Fruit fly (Drosophila melanogaster): ENCODE measurements around the gene CG43077.

The CG43077 gene

DNA sequence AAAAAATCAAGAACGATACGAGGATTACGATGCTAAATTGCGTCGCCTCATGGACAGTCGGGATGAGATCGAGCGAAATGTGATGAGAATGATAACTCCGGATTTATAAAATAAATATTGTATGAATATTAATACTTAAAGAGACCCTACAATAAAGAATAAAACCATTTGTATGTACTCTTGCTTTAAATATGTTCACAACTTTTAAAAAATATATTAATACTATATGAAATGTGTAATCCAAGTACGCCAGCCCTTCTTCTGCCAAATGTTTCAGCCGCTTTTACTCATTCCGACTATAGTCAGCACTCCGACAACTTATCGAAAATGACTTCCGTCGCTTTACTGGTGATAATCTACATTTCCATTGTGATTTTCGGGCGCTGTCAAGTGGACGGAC is 45.1 kb downstream of the CG43077 start, which contains the start of gene CG43997:
Gene CG43997 (plus strand): TSS at position 301 of the 400 bp plus-strand sequence.
- TF ChIP-seq esn (GFP tag; optimal IDR thresholded peaks at IDR 0.05): no peak
- no peak for TF ChIP-seq CG6276 (GFP tag; optimal IDR thresholded peaks at IDR 0.05)
- no peak for TF ChIP-seq CG8119 (GFP tag; IDR thresholded peaks at IDR 0.05)
- TF ChIP-seq CG3032 (tag; optimal IDR thresholded peaks at IDR 0.05): no peak
- TF ChIP-seq CG11762 (GFP tag; optimal IDR thresholded peaks at IDR 0.05; ENCODE audit: insufficient read depth): no peak
- TF ChIP-seq CG4318 (GFP tag; optimal IDR thresholded peaks at IDR 0.05): no peak
- TF ChIP-seq CG8319 (GFP tag; optimal IDR thresholded peaks at IDR 0.05): no peak
- no peak for TF ChIP-seq dac (GFP tag; optimal IDR thresholded peaks at IDR 0.05)
- no peak for TF ChIP-seq achi (GFP tag; optimal IDR thresholded peaks at IDR 0.05)

- TF ChIP-seq CG8119 (GFP tag; IDR thresholded peaks at IDR 0.05) (no peak), CG4318 (GFP tag; optimal IDR thresholded peaks at IDR 0.05) (no peak), cyc (GFP tag; optimal IDR thresholded peaks at IDR 0.05) (no peak), CG6163 (GFP tag; IDR thresholded peaks at IDR 0.05) (no peak), CG7368 (GFP tag; optimal IDR thresholded peaks at IDR 0.05) (no peak), svp (GFP tag) (no peak), CG1621 (tag; optimal IDR thresholded peaks at IDR 0.05) (no peak), CG34406 (GFP tag; optimal IDR thresholded peaks at IDR 0.05) (no peak), CG32006 (GFP tag; optimal IDR thresholded peaks at IDR 0.05) (no peak), eg (GFP tag; IDR thresholded peaks at IDR 0.05) (no peak), CG3032 (tag; optimal IDR thresholded peaks at IDR 0.05) (no peak)
Measured at dm6 chrX:17022004-17022403, 46.3 kb downstream of the CG43077 start, which contains the start of gene CG43996. CG43996 (plus strand) TSS chrX:17022304.

- TF ChIP-seq CG11902 (GFP tag; optimal IDR thresholded peaks at IDR 0.05) (no peak), CG11294 (GFP tag; IDR thresholded peaks at IDR 0.05) (no peak), Sox15 (GFP tag; optimal IDR thresholded peaks at IDR 0.05) (no peak), ss (GFP tag; optimal IDR thresholded peaks at IDR 0.05) (peak in 1 of 2 experiments; percentile 22), eg (GFP tag; IDR thresholded peaks at IDR 0.05) (0 out of 3 replicates have a peak, but pooled peaks have one; percentile 29), OdsH (GFP tag; optimal IDR thresholded peaks at IDR 0.05) (no peak), CG6163 (GFP tag; IDR thresholded peaks at IDR 0.05) (peak; percentile 26; the same call in 1 of the 3 replicates), CG8119 (GFP tag; IDR thresholded peaks at IDR 0.05) (no peak), dsx (GFP tag; optimal IDR thresholded peaks at IDR 0.05; ENCODE audit: poor library complexity, severe bottlenecking) (peak; percentile 8), Eip78C (GFP tag) (peak; percentile 50), achi (GFP tag; optimal IDR thresholded peaks at IDR 0.05) (no peak), svp (GFP tag) (peak; percentile 21), CG3032 (tag; optimal IDR thresholded peaks at IDR 0.05) (no peak)
Measured at dm6 chrX:17021435-17021834, 46.9 kb downstream of the CG43077 start.

Measured in whole organism, prepupa.